Worm (Caenorhabditis elegans) whole organism, L3 larva: ENCODE results near the gene W06E11.1.

Experiments
- elt-1 ChIP-seq: fragments of 150-350 bp; optimal IDR thresholded peaks from 2 replicates; lab custom pipeline; 2014; ENCODE audit warnings: missing biosample characterization, missing genetic modification characterization
- elt-3 ChIP-seq, 3 experiments: fragments of 150-350 bp in 1 of 3; sonication (generic microtip) in 2 of 3; optimal IDR thresholded peaks; 2 replicates in 2 of 3; 4 replicates in 1 of 3; lab custom pipeline; 2014 to 2017; ENCODE audit warnings: missing biosample characterization in 3 of 3, missing genetic modification characterization in 3 of 3
- lin-15B ChIP-seq: fragments of 150-350 bp; optimal IDR thresholded peaks from 2 replicates; lab custom pipeline; 2014; ENCODE audit warnings: missing biosample characterization, missing genetic modification characterization
- nfya-1 ChIP-seq: sonication (generic microtip); optimal IDR thresholded peaks from 2 replicates; lab custom pipeline; 2017; ENCODE audit warnings: missing genetic modification characterization, mild to moderate bottlenecking, missing compliant biosample characterization, antibody characterized with exemption, moderate library complexity; ENCODE audit not compliant: insufficient read depth
- nhr-237 ChIP-seq: fragments of 150-350 bp; optimal IDR thresholded peaks from 2 replicates; lab custom pipeline; 2014; ENCODE audit warnings: missing biosample characterization, missing genetic modification characterization
- pqm-1 ChIP-seq: fragments of 150-350 bp; optimal IDR thresholded peaks from 2 replicates; lab custom pipeline; 2017; ENCODE audit warnings: missing biosample characterization, missing genetic modification characterization, inconsistent platforms
- ztf-11 ChIP-seq: fragments of 150-350 bp; optimal IDR thresholded peaks from 2 replicates; lab custom pipeline; 2014; ENCODE audit warnings: missing biosample characterization, missing genetic modification characterization

- TF ChIP-seq lin-15B (no peak), ztf-11 (tag; lab: Kevin White, UChicago) (no peak), elt-3 (tag; optimal IDR thresholded peaks at IDR 0.05; lab: Kevin White, UChicago) (no peak), nhr-237 (no peak), pqm-1 (tag; lab: Kevin White, UChicago) (no peak), elt-1 (tag; lab: Kevin White, UChicago) (no peak), nfya-1 (tag; lab: Kevin White, UChicago) (no peak)
These were observed 4.6 kb downstream of the W06E11.1 start, which contains the start of gene orai-1 for ce11 chrIII:646454-646853.
